Worm (Caenorhabditis elegans): ENCODE measurements around the gene sftb-6.

The sftb-6 gene

ce11 chrII:97992-98763 is at the start of gene sftb-6, which contains the start of gene luc-7L3:
Gene sftb-6, plus strand, starts transcription at chrII:98404.
Gene luc-7L3, minus strand, starts transcription at chrII:98027.
- no peak for TF ChIP-seq aha-1 (tag; optimal IDR thresholded peaks at IDR 0.05)
- peak; percentile 50 for TF ChIP-seq skn-1 (tag; optimal IDR thresholded peaks at IDR 0.05)
- TF ChIP-seq nhr-85 (tag): peak; percentile 86
- TF ChIP-seq unc-98 (GFP tag; IDR thresholded peaks at IDR 0.05): 0 out of 2 replicates have a peak, but pooled peaks have one; percentile 20
- no peak for TF ChIP-seq nhr-84 (tag; optimal IDR thresholded peaks at IDR 0.05)
- TF ChIP-seq fkh-10 (GFP tag; optimal IDR thresholded peaks at IDR 0.05): no peak
- no peak for TF ChIP-seq lir-3 (tag; optimal IDR thresholded peaks at IDR 0.05; ENCODE audit: poor library complexity)
- TF ChIP-seq dpl-1 (GFP tag; optimal IDR thresholded peaks at IDR 0.05): peak; percentile 40 to 68 (median 50)
- no peak for TF ChIP-seq unc-130 (tag; optimal IDR thresholded peaks at IDR 0.05)
- TF ChIP-seq lin-35 (GFP tag; optimal IDR thresholded peaks at IDR 0.05): peak; percentile 58 to 62
- peak; percentile 76 for TF ChIP-seq fkh-8 (tag; optimal IDR thresholded peaks at IDR 0.05)
- TF ChIP-seq sup-37 (GFP tag; optimal IDR thresholded peaks at IDR 0.05): peak; percentile 50
- TF ChIP-seq nhr-71 (tag; optimal IDR thresholded peaks at IDR 0.05): peak; percentile 84
- peak; percentile 53 for TF ChIP-seq unc-86 (tag; optimal IDR thresholded peaks at IDR 0.05)
- TF ChIP-seq nhr-20 (tag; optimal IDR thresholded peaks at IDR 0.05): peak; percentile 62
- TF ChIP-seq C16A3.4 (tag; optimal IDR thresholded peaks at IDR 0.05): peak; percentile 49
- no peak for TF ChIP-seq ama-1 (optimal IDR thresholded peaks at IDR 0.05)
- TF ChIP-seq jun-1 (tag; optimal IDR thresholded peaks at IDR 0.05): no peak
- peak; percentile 92 for TF ChIP-seq alr-1 (tag; optimal IDR thresholded peaks at IDR 0.05; ENCODE audit: borderline replicate concordance)
- peak; percentile 65 for TF ChIP-seq sox-4 (tag; optimal IDR thresholded peaks at IDR 0.05)
- no peak for TF ChIP-seq hlh-17 (GFP tag; optimal IDR thresholded peaks at IDR 0.05; ENCODE audit: borderline replicate concordance)
- TF ChIP-seq fos-1 (tag; optimal IDR thresholded peaks at IDR 0.05): no peak
- no peak for TF ChIP-seq nhr-237 (tag; optimal IDR thresholded peaks at IDR 0.05)
- peak; percentile 75 for TF ChIP-seq tbx-2 (tag; optimal IDR thresholded peaks at IDR 0.05)
- no peak for TF ChIP-seq pag-3 (tag; optimal IDR thresholded peaks at IDR 0.05; ENCODE audit: borderline replicate concordance, insufficient read depth)
- TF ChIP-seq ces-1 (GFP tag; optimal IDR thresholded peaks at IDR 0.05): no peak
- TF ChIP-seq zag-1 (tag; optimal IDR thresholded peaks at IDR 0.05): no peak
- TF ChIP-seq ceh-63 (GFP tag; optimal IDR thresholded peaks at IDR 0.05): no peak
- peak; percentile 55 for TF ChIP-seq egl-13 (tag; optimal IDR thresholded peaks at IDR 0.05)
- TF ChIP-seq vab-15 (tag; optimal IDR thresholded peaks at IDR 0.05): no peak
- TF ChIP-seq ceh-90 (tag; optimal IDR thresholded peaks at IDR 0.05): peak; percentile 44
- peak; percentile 75 for TF ChIP-seq nhr-90 (tag; optimal IDR thresholded peaks at IDR 0.05; ENCODE audit: poor library complexity)
- TF ChIP-seq lsy-2 (tag; optimal IDR thresholded peaks at IDR 0.05): peak; percentile 74 to 81
- peak; percentile 79 for TF ChIP-seq swsn-7 (tag; optimal IDR thresholded peaks at IDR 0.05)
- no peak for TF ChIP-seq ztf-4 (tag; optimal IDR thresholded peaks at IDR 0.05)
- TF ChIP-seq efl-1 (optimal IDR thresholded peaks at IDR 0.05): peak; percentile 38 to 48
- peak; percentile 61 to 87 for TF ChIP-seq efl-1 (GFP tag; optimal IDR thresholded peaks at IDR 0.05 in 1 of 2)
- peak in 1 of 2 experiments; percentile 24 for TF ChIP-seq ztf-11 (tag; optimal IDR thresholded peaks at IDR 0.05)
- TF ChIP-seq zip-4 (GFP tag; optimal IDR thresholded peaks at IDR 0.05): peak; percentile 55
- TF ChIP-seq rnt-1 (tag; optimal IDR thresholded peaks at IDR 0.05): peak; percentile 19
- peak; percentile 46 for TF ChIP-seq pax-3 (tag; optimal IDR thresholded peaks at IDR 0.05)
- TF ChIP-seq lin-15B (tag; optimal IDR thresholded peaks at IDR 0.05): peak; percentile 28
- peak; percentile 74 for TF ChIP-seq xbp-1 (tag; optimal IDR thresholded peaks at IDR 0.05)
- peak; percentile 89 for TF ChIP-seq nhr-47 (tag; optimal IDR thresholded peaks at IDR 0.05)
- peak in 2 of 3 experiments; percentile 25 to 33 for TF ChIP-seq ceh-82 (tag; optimal IDR thresholded peaks at IDR 0.05)
- peak; percentile 55 for TF ChIP-seq mep-1 (tag; optimal IDR thresholded peaks at IDR 0.05)
- TF ChIP-seq snpc-4 (tag; optimal IDR thresholded peaks at IDR 0.05): no peak
- TF ChIP-seq nhr-11 (tag; optimal IDR thresholded peaks at IDR 0.05): no peak
- TF ChIP-seq hpl-2 (GFP tag; optimal IDR thresholded peaks at IDR 0.05): no peak
- no peak for TF ChIP-seq hlh-4 (tag; optimal IDR thresholded peaks at IDR 0.05)
- TF ChIP-seq nhr-19 (GFP tag; conservative IDR thresholded peaks at IDR 0.05): peak; percentile 75

Measured in whole organism, L1 larva.